Fruit fly (Drosophila melanogaster): Measurements from ENCODE around the gene CG34287.

CG34287 gene

DNA sequence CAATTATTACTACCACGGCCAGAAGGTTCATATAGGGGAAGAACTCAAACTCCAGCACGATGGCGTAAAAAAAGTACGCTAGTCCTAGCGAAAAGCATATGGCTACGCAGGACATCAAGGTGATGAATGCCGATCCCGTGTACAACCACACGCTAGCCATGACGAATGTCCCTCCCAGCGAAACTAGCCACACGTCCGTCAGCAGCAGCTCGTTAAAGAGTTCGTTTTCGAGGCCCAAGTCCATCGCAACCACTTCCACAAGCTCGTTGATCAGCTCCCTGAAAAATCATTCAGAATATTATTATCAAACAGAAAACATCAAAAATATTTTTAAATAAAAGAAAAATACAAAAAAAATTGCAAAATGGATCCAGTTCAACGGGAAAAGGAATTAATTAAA, at the start of gene CG34287:
Gene CG34287 (plus strand): TSS at position 301 of the 400 bp plus-strand sequence.
- TF ChIP-seq Dll (optimal IDR thresholded peaks at IDR 0.05) (no peak), CG8478 (optimal IDR thresholded peaks at IDR 0.05) (no peak), usp (GFP tag; optimal IDR thresholded peaks at IDR 0.05) (no peak), psq (optimal IDR thresholded peaks at IDR 0.05) (no peak), pan (optimal IDR thresholded peaks at IDR 0.05) (no peak), EcR (GFP tag; optimal IDR thresholded peaks at IDR 0.05) (no peak)

DNA sequence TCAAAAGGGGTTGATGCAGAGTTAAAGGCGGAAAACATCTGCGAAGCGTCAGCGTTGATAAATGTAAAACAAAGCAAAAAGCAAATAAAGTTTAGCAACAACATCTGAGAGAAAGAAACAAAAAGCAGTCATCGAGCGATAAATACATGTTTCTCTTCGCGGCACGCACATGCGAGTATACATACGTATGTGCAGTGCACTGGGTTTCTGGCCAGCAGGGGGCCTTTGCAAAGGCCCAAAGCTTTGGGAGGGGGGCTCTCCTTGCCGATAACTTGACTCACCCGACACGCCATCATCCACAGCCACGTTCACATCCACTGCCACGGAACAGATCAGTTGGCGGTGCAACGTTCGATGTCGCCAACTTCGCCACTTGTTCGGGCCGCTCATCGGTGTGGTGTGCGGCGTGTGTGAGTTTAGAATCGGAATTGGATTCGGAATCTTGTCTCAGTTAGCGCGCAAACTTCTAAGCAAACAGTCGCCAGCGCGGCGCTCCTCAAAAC, 39.9 kb upstream of the CG34287 start, which contains the start of gene CG42675:
Gene CG42675 (plus strand): TSS at position 453 of the 503 bp plus-strand sequence.
- TF ChIP-seq usp (GFP tag; optimal IDR thresholded peaks at IDR 0.05) = no peak
- TF ChIP-seq psq (optimal IDR thresholded peaks at IDR 0.05) = no peak
- TF ChIP-seq Dll (optimal IDR thresholded peaks at IDR 0.05) = no peak
- TF ChIP-seq pan (optimal IDR thresholded peaks at IDR 0.05) = no peak
- TF ChIP-seq CG8478 (optimal IDR thresholded peaks at IDR 0.05) = no peak
- no peak for TF ChIP-seq EcR (GFP tag; optimal IDR thresholded peaks at IDR 0.05)

- TF ChIP-seq EcR (GFP tag; optimal IDR thresholded peaks at IDR 0.05) (no peak), CG8478 (optimal IDR thresholded peaks at IDR 0.05) (no peak), pan (optimal IDR thresholded peaks at IDR 0.05) (no peak)
Observed at dm6 chr3R:5821243-5821642, 31.9 kb upstream of the CG34287 start, which contains the start of gene Hpr1. Gene Hpr1, minus strand, starts transcription at chr3R:5821440.

- no peak for TF ChIP-seq usp (GFP tag; optimal IDR thresholded peaks at IDR 0.05)
- TF ChIP-seq Dll (optimal IDR thresholded peaks at IDR 0.05) = no peak
- TF ChIP-seq psq (optimal IDR thresholded peaks at IDR 0.05) = no peak
Observed at dm6 chr3R:5821750-5822149, 31.4 kb upstream of the CG34287 start, which contains the start of gene CG46303. Gene CG46303, plus strand, starts transcription at chr3R:5821972.

dm6 chr3R:5824456-5824855, 28.7 kb upstream of the CG34287 start, which contains the start of the genes Sec20 and dgrn:
Gene Sec20, minus strand, starts transcription at chr3R:5824532.
Gene dgrn, plus strand, starts transcription at chr3R:5824615.
- TF ChIP-seq psq (optimal IDR thresholded peaks at IDR 0.05) (no peak), Dll (optimal IDR thresholded peaks at IDR 0.05) (no peak), CG8478 (optimal IDR thresholded peaks at IDR 0.05) (no peak), pan (optimal IDR thresholded peaks at IDR 0.05) (no peak), EcR (GFP tag; optimal IDR thresholded peaks at IDR 0.05) (no peak), usp (GFP tag; optimal IDR thresholded peaks at IDR 0.05) (no peak)

DNA sequence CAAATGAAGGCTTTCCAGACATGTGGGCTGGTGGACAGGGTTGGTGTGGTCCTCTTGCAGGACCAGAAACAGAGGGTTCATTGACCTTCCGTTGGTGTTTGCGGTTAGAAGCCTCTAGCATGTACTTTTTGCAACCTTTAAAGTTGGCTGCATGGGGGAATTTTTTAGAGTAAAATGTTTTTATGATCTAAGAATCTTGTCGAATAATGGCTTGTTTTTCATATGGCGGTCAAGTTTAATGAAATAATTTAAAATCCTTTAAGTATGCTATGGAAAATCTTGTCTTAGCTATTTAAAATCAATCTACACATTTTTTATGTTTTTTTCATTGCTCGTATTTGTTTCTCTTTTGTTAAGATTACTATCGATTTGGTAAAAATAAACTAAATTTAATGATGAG, 23.4 kb upstream of the CG34287 start, which contains the start of gene glob3:
Gene glob3 (plus strand): TSS at position 301 of the 400 bp plus-strand sequence.
- no peak for TF ChIP-seq Dll (optimal IDR thresholded peaks at IDR 0.05)
- TF ChIP-seq CG8478 (optimal IDR thresholded peaks at IDR 0.05) = no peak
- TF ChIP-seq psq (optimal IDR thresholded peaks at IDR 0.05) = no peak
- TF ChIP-seq pan (optimal IDR thresholded peaks at IDR 0.05) = no peak
- TF ChIP-seq usp (GFP tag; optimal IDR thresholded peaks at IDR 0.05) = no peak
- TF ChIP-seq EcR (GFP tag; optimal IDR thresholded peaks at IDR 0.05) = no peak

DNA sequence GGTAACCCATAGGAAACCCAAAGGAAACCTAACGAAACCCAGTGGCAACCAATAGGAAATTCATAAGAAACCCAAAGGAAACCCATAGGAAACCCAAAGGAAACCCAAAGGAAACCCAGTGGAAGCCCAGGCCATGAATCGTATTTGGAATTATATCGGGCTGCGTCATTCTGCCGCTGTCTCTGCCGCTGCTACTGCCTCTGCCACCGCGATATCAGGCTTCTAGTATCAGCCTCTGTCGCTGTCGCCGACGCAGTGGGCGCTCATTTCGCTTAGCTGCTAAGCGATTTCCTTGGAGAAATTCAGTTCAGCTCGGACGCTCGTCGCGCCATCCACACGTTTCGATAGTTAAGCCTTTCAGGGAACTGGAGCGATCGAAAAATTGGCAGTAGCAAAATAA, 21.8 kb upstream of the CG34287 start, which contains the start of gene CG1208:
Gene CG1208 (plus strand): TSS at position 301 of the 400 bp plus-strand sequence.
- TF ChIP-seq pan (optimal IDR thresholded peaks at IDR 0.05) (no peak), psq (optimal IDR thresholded peaks at IDR 0.05) (no peak), CG8478 (optimal IDR thresholded peaks at IDR 0.05) (no peak), usp (GFP tag; optimal IDR thresholded peaks at IDR 0.05) (no peak)

dm6 chr3R:5832345-5832981, 20.7 kb upstream of the CG34287 start:
- TF ChIP-seq pan (optimal IDR thresholded peaks at IDR 0.05) = no peak
- TF ChIP-seq EcR (GFP tag; optimal IDR thresholded peaks at IDR 0.05) = no peak
- no peak for TF ChIP-seq Dll (optimal IDR thresholded peaks at IDR 0.05)
- no peak for TF ChIP-seq usp (GFP tag; optimal IDR thresholded peaks at IDR 0.05)
- no peak for TF ChIP-seq psq (optimal IDR thresholded peaks at IDR 0.05)
- TF ChIP-seq CG8478 (optimal IDR thresholded peaks at IDR 0.05) = no peak

DNA sequence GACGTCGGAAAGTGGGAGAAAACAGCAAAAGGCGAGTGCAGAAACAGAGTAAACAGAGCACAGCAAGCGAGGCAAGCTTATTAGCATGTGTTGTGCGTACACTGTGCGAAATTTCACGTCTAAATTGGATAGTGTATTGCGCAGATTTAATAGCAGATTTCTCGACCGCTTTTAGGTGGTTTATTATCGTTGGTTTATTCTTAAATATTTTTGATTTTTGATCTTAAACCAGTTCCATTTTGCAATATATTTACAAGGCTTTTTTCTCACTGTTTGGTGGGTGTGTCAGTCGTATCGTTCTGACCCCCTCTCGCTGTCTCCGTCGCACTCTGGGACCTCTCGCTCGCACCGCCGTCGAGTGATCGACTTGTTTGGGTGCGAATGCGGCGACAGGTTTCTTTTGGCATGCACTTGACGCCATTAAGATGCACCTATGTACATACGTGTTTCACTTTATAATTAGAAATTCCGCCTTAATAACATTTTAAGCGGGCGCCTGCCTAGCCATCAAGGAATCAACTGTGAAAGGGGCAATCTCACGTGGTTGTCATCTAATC, 19.1 kb upstream of the CG34287 start:
- TF ChIP-seq psq (optimal IDR thresholded peaks at IDR 0.05) (no peak), CG8478 (optimal IDR thresholded peaks at IDR 0.05) (no peak), usp (GFP tag; optimal IDR thresholded peaks at IDR 0.05) (no peak), Dll (optimal IDR thresholded peaks at IDR 0.05) (no peak), pan (optimal IDR thresholded peaks at IDR 0.05) (no peak), EcR (GFP tag; optimal IDR thresholded peaks at IDR 0.05) (no peak)

- TF ChIP-seq CG8478 (optimal IDR thresholded peaks at IDR 0.05) (no peak), EcR (GFP tag; optimal IDR thresholded peaks at IDR 0.05) (no peak), usp (GFP tag; optimal IDR thresholded peaks at IDR 0.05) (no peak), pan (optimal IDR thresholded peaks at IDR 0.05) (no peak), Dll (optimal IDR thresholded peaks at IDR 0.05) (no peak), psq (optimal IDR thresholded peaks at IDR 0.05) (no peak)
Observed at dm6 chr3R:5836536-5836935, 16.6 kb upstream of the CG34287 start.

- TF ChIP-seq EcR (GFP tag; optimal IDR thresholded peaks at IDR 0.05) (no peak), usp (GFP tag; optimal IDR thresholded peaks at IDR 0.05) (no peak), Dll (optimal IDR thresholded peaks at IDR 0.05) (no peak), psq (optimal IDR thresholded peaks at IDR 0.05) (no peak), pan (optimal IDR thresholded peaks at IDR 0.05) (no peak), CG8478 (optimal IDR thresholded peaks at IDR 0.05) (no peak)
Observed at dm6 chr3R:5838683-5839365, 14.3 kb upstream of the CG34287 start.

- no peak for TF ChIP-seq CG8478 (optimal IDR thresholded peaks at IDR 0.05)
- no peak for TF ChIP-seq pan (optimal IDR thresholded peaks at IDR 0.05)
- TF ChIP-seq Dll (optimal IDR thresholded peaks at IDR 0.05) = no peak
- no peak for TF ChIP-seq EcR (GFP tag; optimal IDR thresholded peaks at IDR 0.05)
- TF ChIP-seq psq (optimal IDR thresholded peaks at IDR 0.05) = no peak
- no peak for TF ChIP-seq usp (GFP tag; optimal IDR thresholded peaks at IDR 0.05)
Observed at dm6 chr3R:5840870-5841269, 12.3 kb upstream of the CG34287 start, which contains the start of gene CG1213. Gene CG1213, plus strand, starts transcription at chr3R:5841170.
